Worm (Caenorhabditis elegans) whole organism, dauer: Measurements from ENCODE around the gene T08G5.3.
"Not testable (repeated sequence)": the region's sequence is repeated elsewhere in the genome, so short reads cannot be mapped to it uniquely, and the experiment has no call there.

Experiments
- unc-62 ChIP-seq: sonication (generic microtip); optimal IDR thresholded peaks from 2 replicates; lab custom pipeline; 2017; ENCODE audit warnings: missing biosample characterization, missing genetic modification reagents, missing genetic modification characterization

Gene T08G5.3

DNA sequence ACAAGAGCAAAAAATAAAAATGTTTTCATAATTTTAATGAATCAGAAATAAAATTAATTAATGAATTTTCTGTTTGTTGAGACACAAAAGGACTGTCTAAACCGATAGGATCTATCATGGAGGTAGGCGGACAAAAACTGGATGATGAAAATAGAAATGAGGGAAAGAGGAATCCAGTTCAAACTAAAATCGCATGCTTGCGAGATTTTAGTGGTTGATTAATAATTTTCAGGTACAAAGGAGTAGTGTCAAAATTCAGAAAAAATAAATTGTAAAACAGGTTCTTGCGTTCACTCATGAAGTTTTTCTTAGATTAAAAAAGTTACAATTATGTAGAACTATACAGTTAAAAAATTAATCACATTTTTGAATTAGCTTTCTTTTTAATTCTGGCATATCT is at the start of gene T08G5.3:
Gene T08G5.3, minus strand, starts transcription at position 101 of the 400 bp plus-strand sequence.
- TF ChIP-seq unc-62 (GFP tag; lab: Kevin White, UChicago): no peak

DNA sequence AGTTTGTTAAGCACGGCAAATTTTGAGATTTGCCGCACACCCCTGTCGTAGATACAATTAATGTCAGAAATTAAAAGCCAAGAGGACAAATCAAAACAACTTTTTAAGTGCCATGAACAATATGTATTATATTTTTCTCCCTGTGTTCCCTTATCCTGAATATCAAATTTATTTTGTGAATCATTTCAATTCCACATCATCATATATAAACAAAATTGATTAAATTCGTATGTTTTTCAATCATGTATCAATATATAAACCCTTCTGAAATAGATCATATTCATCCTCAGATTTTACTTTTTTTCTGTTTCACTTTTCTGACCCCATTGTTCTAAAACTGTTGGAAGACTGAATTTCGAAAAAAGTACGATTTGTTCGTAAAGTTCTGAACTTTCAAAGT is 46.9 kb upstream of the T08G5.3 start, which contains the start of gene D1086.11:
Gene D1086.11, plus strand, starts transcription at position 301 of the 400 bp plus-strand sequence.
- TF ChIP-seq unc-62 (GFP tag; lab: Kevin White, UChicago): no peak

DNA sequence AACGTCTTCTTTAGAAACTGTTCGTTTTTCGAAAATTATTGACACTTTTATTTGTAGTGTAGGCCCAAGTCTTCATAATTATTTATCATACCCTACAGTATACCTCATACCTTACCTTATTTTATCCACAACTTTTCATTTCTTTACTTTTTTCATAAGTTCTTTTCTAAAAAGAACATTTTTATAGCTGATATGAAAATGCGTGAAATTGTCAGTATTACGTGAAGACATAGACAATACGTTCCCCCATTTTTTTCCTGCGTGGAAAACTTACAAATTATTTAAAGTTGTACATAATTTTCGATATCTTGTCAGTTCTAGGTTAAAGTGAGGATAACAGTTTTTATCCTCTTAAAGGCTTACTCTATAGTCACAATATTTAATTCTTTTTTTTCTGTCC is 42.6 kb upstream of the T08G5.3 start:
- TF ChIP-seq unc-62 (GFP tag; lab: Kevin White, UChicago): no peak

DNA sequence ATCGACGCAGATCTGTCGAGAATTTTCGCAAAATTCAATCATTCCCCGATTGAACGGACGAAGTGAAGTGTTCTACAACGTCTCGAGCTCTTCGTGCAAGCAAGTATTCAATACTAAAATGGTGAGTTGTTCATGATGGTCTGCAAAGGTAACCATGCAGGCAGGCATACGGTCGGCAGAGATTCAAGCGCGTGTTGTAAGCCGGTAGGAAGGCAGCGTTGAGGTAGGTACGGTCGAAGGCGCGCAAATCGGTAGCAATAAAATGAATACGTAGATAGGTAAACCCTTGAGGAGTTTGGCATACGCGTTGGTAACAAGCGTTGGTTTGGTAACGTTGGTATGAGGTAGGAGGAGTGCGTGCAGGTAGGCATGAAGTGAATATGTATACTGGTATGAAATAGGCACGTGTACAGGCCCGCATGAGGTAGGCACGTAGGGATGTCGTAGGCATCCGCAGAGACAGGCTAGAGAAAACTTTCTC is 40.6 kb upstream of the T08G5.3 start, which contains the start of gene D1086.17:
Gene D1086.17, plus strand, starts transcription at position 51 of the 481 bp plus-strand sequence.
- TF ChIP-seq unc-62 (GFP tag; lab: Kevin White, UChicago): no peak

DNA sequence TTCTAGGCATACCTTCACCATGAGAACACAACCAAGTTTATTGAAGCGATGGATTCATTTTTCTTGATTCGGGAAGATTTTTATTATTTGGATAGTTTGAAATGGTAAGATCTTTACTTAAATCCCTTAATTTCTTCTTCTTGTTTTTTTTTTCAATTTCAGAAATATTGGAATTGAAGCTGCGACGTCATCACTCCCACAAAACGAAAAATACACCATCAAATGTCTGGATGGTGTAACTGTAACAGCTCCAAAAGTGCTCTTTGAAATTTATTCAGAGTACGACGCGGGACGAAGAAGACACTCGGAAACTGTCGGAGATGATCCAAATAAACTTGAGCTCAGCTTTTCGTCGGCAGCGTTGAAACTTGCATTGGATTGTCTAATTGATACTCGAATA is 37.1 kb upstream of the T08G5.3 start, which contains the start of gene D1086.21:
Gene D1086.21, plus strand, starts transcription at position 301 of the 400 bp plus-strand sequence.
- no peak for TF ChIP-seq unc-62 (GFP tag; lab: Kevin White, UChicago)

DNA sequence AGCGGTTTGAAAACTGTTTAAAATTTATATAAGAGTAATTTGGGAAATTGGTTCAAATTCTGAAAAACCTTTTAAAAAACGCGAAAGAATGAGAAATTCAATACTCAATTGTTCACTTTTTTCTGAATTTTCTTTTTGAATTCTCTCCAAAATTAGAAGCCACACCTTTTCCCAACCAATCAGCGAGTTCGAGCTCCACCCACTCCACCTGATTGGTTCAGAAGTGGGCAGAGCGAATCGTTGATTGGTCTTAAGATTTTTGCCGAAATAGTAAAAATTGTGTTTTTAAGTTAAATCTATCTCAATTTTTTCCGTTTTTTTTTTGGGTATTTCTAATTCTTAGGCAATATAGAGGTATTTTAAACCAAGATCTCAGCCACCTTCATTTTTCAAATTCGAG is 36.7 kb upstream of the T08G5.3 start:
- TF ChIP-seq unc-62 (GFP tag; lab: Kevin White, UChicago): no peak

DNA sequence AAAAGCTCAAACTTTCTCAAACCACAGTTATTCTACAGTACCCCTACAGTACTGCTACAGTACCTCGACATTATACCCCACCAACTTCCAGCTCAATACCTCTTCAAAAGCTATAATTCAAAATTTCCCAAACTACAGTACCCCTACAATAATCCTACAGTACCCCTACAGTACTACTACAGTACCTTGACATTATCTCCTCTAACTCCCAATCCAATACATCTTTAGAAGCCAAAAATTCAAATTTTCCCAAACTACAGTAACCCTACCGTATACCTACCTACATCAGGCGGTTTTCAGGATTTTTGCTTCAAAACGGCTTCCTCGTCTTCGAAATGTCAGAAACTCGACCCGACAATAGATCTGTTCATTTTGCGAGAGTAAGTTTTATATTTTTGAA is 30.3 kb upstream of the T08G5.3 start, which contains the start of gene F58D12.3:
Gene F58D12.3, plus strand, starts transcription at position 301 of the 400 bp plus-strand sequence.
- TF ChIP-seq unc-62 (GFP tag; lab: Kevin White, UChicago): no peak

DNA sequence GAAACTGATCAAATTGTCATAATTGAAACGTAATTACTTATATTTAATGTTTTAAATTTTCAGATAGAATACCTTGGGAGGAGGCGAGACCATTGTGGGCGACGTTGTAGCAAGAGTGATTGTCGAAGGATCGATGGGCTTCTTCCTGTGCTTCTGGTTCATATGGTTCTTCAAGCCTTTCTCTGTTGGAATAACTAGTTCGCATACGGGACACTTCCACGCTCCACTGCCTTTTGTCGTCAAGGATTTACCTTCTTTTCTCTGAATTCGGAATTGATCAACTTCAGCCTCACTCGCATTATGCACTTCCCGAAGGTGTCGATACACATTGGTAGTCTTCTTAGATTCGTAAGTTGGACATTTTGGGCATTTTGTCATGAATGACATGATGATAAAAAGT is 22.0 kb upstream of the T08G5.3 start, which contains the start of gene F58D12.1:
Gene F58D12.1, plus strand, starts transcription at position 301 of the 400 bp plus-strand sequence.
- TF ChIP-seq unc-62 (GFP tag; lab: Kevin White, UChicago): not testable (repeated sequence)

DNA sequence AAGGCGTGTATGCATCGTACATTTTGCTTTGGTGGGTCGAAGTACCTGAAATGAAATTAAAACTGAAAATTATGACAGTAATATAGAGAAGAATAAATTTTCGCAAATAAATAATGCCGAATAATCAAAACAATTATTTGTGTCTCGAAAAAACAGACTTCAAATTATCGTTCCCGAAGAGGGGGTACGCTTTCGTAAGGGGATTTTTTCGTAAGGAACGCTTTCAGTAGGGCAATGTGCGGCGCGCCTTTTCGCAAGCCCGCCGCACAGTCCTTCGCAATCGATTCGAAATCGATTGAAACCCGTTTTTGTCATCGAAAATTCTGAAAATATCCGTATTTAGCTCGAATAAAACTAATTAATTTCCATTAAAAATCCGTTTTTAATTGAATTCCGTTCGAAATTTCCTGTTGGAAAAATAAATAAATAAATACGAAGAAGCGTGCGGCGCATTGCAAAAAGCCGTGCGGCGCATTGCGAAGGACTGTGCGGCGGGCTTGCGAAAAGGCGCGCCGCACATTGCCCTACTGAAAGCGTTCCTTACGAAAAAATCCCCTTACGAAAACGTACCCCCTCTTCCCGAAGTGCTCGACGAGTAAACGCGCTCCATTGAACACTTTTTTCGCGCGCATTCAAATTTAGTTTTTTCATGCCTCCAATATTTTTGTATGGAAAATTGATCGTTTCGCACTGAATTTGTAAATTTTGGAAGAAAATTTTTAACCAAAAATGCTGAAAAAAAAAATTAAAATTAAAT is 11.2 kb upstream of the T08G5.3 start, which contains the start of gene vps-39:
Gene vps-39, minus strand, starts transcription at position 51 of the 757 bp plus-strand sequence.
- TF ChIP-seq unc-62 (GFP tag; lab: Kevin White, UChicago): not testable (repeated sequence)

DNA sequence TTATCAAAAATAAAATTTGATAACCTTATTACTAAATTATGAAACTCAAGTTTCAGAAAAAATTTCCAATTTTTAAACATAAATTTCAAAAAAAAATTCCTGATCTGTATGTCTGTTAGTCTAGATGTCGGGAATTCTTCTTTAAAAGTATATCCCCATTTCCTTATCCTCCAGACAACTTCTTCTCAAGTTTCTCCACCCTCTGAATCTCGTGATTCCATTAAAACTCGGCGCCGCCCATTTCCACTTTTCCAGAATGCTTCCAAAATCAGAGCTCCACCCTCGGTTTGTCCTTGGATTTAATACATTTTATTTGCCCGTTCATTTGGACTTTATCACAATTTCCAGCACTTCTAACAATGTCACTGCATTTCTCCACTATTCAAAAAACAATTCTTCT is 6.4 kb upstream of the T08G5.3 start, which contains the start of gene ins-10:
Gene ins-10, plus strand, starts transcription at position 301 of the 400 bp plus-strand sequence.
- TF ChIP-seq unc-62 (GFP tag; lab: Kevin White, UChicago): no peak

DNA sequence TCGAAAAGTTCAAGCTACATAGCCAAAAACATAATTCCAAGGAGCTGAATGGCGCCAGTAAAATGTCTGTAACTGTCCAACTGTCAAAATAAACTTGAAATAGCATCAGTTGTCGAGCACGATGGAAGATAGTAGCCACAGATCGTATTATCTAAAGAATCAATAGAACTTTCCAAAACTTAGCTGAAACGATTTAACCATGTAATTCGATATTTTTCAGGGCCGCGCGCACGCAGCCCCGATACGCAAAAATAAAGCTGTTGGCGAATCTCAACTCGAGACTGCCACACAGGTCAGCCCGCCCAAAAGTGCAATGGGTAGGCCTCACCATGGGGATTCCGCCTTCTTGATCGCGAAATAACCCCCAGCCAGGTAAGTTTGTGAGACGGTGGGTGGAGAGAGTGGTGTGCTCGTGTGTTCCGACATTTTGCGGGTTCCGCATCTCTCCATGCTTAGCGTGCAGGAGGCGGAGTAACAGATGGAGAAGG is 1.0 kb upstream of the T08G5.3 start:
- no peak for TF ChIP-seq unc-62 (GFP tag; lab: Kevin White, UChicago)

DNA sequence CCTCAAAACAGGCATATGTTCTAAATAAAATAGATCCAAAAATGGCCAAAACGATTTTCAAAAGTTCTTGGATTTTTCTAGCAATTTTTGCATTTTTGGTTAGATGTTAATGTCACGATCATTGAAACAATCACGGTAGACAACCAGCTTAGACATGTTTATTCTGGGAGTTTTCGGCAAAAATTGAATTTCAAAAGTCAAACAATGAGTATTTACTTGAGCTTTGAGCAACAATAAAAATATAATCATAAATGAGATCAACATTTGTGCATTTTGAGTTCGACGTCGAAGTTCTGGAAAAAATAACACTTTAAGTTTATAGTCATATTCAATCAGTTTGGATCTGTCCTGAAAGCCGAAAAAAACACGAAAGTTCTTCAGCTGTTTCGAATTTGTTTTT is 1.1 kb downstream of the T08G5.3 start, which contains the start of gene T08G5.2:
Gene T08G5.2, minus strand, starts transcription at position 101 of the 400 bp plus-strand sequence.
- no peak for TF ChIP-seq unc-62 (GFP tag; lab: Kevin White, UChicago)

DNA sequence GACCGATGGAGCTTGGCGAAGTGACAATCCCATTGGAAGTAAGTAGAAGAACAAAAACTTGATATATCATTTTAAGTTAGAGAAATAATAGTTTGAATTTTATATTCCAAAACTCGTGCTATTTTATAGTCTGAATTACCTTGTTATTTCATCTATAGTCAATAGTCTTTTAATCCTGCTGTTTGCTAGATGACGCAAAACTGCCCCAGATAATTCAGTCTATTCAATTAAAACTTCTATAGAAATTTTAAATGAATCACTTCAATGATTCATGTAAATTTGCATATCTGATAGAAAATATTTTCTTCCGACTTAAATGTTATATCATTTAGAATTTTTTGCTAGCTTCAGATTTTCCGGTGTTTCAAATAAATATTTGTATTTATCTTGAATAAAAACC is 4.2 kb downstream of the T08G5.3 start, which contains the start of gene T08G5.15:
Gene T08G5.15, minus strand, starts transcription at position 101 of the 400 bp plus-strand sequence.
- TF ChIP-seq unc-62 (GFP tag; lab: Kevin White, UChicago): no peak

DNA sequence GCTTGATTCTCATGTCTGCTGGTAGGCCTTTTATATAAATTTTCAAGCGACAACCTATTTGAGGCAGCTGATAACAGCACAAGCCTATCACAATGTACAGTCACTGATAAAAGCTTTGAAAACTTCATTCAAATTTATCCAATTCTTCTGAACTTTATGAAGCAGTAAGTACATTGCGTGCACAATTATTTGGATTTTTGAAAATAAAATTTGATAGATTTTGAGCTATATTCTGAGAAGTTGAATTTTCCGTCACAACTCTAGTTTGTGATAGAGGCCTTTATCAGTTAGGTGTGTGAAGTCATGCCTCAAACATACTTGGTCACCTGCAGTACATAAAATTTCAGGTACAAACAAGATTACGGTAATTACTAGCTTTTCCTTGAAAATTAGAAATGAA is 8.6 kb downstream of the T08G5.3 start, which contains the start of the genes mtl-2 and T08G5.1:
Gene mtl-2, minus strand, starts transcription at position 34 of the 400 bp plus-strand sequence.
Gene T08G5.1, plus strand, starts transcription at position 127 of the 400 bp plus-strand sequence.
- TF ChIP-seq unc-62 (GFP tag; lab: Kevin White, UChicago): no peak

DNA sequence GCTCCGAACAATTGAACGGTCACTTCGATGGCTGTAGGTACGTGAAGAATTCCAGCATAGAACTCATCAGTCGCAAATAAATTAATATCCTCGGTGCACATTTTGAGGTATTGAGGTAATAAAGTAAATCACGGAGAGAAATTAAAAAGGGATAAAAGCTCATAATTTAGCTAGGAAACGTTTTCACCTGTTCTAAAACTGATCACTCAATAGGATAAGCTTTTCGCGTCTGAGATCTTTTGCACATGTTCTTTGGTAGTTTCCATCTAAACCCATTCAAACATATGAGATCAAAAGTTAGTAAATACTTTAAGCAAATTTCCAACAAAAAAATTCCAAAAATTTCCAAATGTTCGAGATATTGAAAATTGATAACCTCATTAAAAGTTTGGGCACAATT is 9.8 kb downstream of the T08G5.3 start, which contains the start of gene srh-308:
Gene srh-308, minus strand, starts transcription at position 101 of the 400 bp plus-strand sequence.
- no peak for TF ChIP-seq unc-62 (GFP tag; lab: Kevin White, UChicago)

DNA sequence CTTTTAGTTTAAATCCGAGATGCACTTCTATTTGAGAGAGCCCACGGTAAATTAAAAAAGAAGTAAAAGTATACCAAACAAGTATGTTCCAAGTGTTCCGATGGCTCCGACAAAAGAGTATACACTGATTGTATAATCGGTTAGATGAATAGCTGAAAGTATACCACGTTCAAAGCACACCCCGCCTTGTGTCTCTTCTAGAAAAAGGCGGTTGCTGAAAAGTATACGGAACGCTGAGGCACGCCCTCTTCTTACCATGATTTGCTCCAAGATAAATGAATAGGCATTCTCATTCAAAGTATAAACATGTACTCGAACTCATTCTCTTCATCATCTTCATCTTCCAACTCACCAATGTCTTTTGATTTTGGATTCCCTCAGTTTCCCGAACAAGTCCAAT is 12.9 kb downstream of the T08G5.3 start, which contains the start of gene end-3:
Gene end-3, plus strand, starts transcription at position 301 of the 400 bp plus-strand sequence.
- no peak for TF ChIP-seq unc-62 (GFP tag; lab: Kevin White, UChicago)
